Fruit fly (Drosophila melanogaster): ENCODE data around the gene CG17380.

DNA sequence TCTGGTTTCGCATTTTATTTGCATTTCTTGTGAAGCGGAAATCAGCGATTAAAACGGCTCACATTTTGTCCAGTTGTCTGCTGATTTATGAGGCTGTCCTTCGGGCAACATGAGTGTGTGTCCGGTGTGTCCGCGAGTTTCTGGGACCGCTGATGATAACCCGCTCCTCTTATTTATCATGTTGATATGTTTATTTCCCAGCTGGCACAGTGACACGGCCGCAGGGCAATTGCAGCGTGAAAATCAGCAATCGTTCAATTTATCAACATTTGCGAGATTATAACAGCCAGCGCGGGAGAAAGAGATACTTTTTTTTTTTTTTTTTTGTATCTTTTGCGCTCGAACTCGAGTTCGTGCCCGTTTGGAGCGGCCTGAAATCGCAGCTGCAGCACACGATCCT is 43.2 kb downstream of the CG17380 start:
- TF ChIP-seq EcR (GFP tag; optimal IDR thresholded peaks at IDR 0.05) (peak; percentile 23), CG13204 (GFP tag; optimal IDR thresholded peaks at IDR 0.05) (no peak), CG10348 (GFP tag; IDR thresholded peaks at IDR 0.05) (no peak), fd96Ca (GFP tag; IDR thresholded peaks at IDR 0.05) (no peak), Ets98B (GFP tag; IDR thresholded peaks at IDR 0.05) (no peak), CG9948 (tag; optimal IDR thresholded peaks at IDR 0.05) (no peak), CG32121 (GFP tag; IDR thresholded peaks at IDR 0.05) (no peak), CG17806 (tag; optimal IDR thresholded peaks at IDR 0.05) (no peak), CG15710 (tag; optimal IDR thresholded peaks at IDR 0.05) (no peak), gl (tag; optimal IDR thresholded peaks at IDR 0.05) (no peak)

Data from whole organism, pupa.